Worm (Caenorhabditis elegans) whole organism, L3 larva: ENCODE data around the gene Y102A5C.2.

Experiments
- R02D3.7 ChIP-seq: fragments of 150-350 bp; optimal IDR thresholded peaks from 2 replicates; lab custom pipeline; 2014; ENCODE audit warnings: missing biosample characterization, missing genetic modification characterization
- ZK546.5 ChIP-seq: sonication (generic microtip); optimal IDR thresholded peaks from 2 replicates; lab custom pipeline; 2017; ENCODE audit warnings: missing biosample characterization, missing genetic modification characterization
- ama-1 ChIP-seq: fragments of 150-350 bp; optimal IDR thresholded peaks from 2 replicates; lab custom pipeline; 2018
- ceh-16 ChIP-seq: sonication (generic microtip); optimal IDR thresholded peaks from 2 replicates; lab custom pipeline; 2017; ENCODE audit warnings: missing biosample characterization, missing genetic modification characterization
- ceh-28 ChIP-seq: fragments of 150-350 bp; optimal IDR thresholded peaks from 2 replicates; lab custom pipeline; 2014; ENCODE audit warnings: missing biosample characterization, missing genetic modification reagents, missing genetic modification characterization
- daf-12 ChIP-seq: fragments of 150-350 bp; optimal IDR thresholded peaks from 2 replicates; lab custom pipeline; 2014; ENCODE audit warnings: missing biosample characterization, missing genetic modification reagents, missing genetic modification characterization
- egl-5 ChIP-seq: fragments of 150-350 bp; optimal IDR thresholded peaks from 2 replicates; lab custom pipeline; 2017; ENCODE audit warnings: missing biosample characterization, missing genetic modification reagents, missing genetic modification characterization, inconsistent platforms
- elt-1 ChIP-seq: fragments of 150-350 bp; optimal IDR thresholded peaks from 2 replicates; lab custom pipeline; 2014; ENCODE audit warnings: missing biosample characterization, missing genetic modification characterization
- elt-2 ChIP-seq: sonication (generic microtip); optimal IDR thresholded peaks from 2 replicates; lab custom pipeline; 2016; ENCODE audit warnings: missing genetic modification reagents, mild to moderate bottlenecking, missing genetic modification characterization, missing compliant biosample characterization
- elt-3 ChIP-seq, 3 experiments: fragments of 150-350 bp in 1 of 3; sonication (generic microtip) in 2 of 3; optimal IDR thresholded peaks; 2 replicates in 2 of 3; 4 replicates in 1 of 3; lab custom pipeline; 2014 to 2017; ENCODE audit warnings: missing biosample characterization in 3 of 3, missing genetic modification characterization in 3 of 3
- eor-1 ChIP-seq, 2 experiments: fragments of 150-350 bp; optimal IDR thresholded peaks; 2 replicates each; lab custom pipeline; 2014 to 2018; ENCODE audit warnings: missing biosample characterization in 2 of 2, missing genetic modification characterization in 2 of 2
- fkh-10 ChIP-seq: sonication (generic microtip); optimal IDR thresholded peaks from 2 replicates; lab custom pipeline; 2017; ENCODE audit warnings: missing biosample characterization, missing genetic modification reagents, missing genetic modification characterization
- fkh-2 ChIP-seq: fragments of 150-350 bp; optimal IDR thresholded peaks from 2 replicates; lab custom pipeline; 2014; ENCODE audit warnings: missing biosample characterization, missing genetic modification reagents, missing genetic modification characterization
- fos-1 ChIP-seq: fragments of 150-350 bp; optimal IDR thresholded peaks from 2 replicates; lab custom pipeline; 2014; ENCODE audit warnings: missing biosample characterization, missing genetic modification characterization
- hmg-11 ChIP-seq: sonication (generic microtip); optimal IDR thresholded peaks from 2 replicates; lab custom pipeline; 2016; ENCODE audit warnings: missing genetic modification characterization, missing compliant biosample characterization
- lin-15B ChIP-seq: fragments of 150-350 bp; optimal IDR thresholded peaks from 2 replicates; lab custom pipeline; 2014; ENCODE audit warnings: missing biosample characterization, missing genetic modification characterization
- lsy-12 ChIP-seq: sonication (generic microtip); optimal IDR thresholded peaks from 2 replicates; lab custom pipeline; 2016; ENCODE audit warnings: mild to moderate bottlenecking, missing genetic modification characterization, missing compliant biosample characterization
- mdl-1 ChIP-seq: fragments of 150-350 bp; optimal IDR thresholded peaks from 2 replicates; lab custom pipeline; 2014; ENCODE audit warnings: missing biosample characterization, missing genetic modification characterization
- mml-1 ChIP-seq: fragments of 150-350 bp; sonication (generic microtip); optimal IDR thresholded peaks from 3 replicates; lab custom pipeline; 2014; ENCODE audit warnings: missing biosample characterization, missing genetic modification characterization
- nfya-1 ChIP-seq: sonication (generic microtip); optimal IDR thresholded peaks from 2 replicates; lab custom pipeline; 2017; ENCODE audit warnings: missing genetic modification characterization, mild to moderate bottlenecking, missing compliant biosample characterization, antibody characterized with exemption, moderate library complexity; ENCODE audit not compliant: insufficient read depth
- nhr-11 ChIP-seq: fragments of 150-350 bp; optimal IDR thresholded peaks from 2 replicates; lab custom pipeline; 2014; ENCODE audit warnings: missing biosample characterization, missing genetic modification characterization
- nhr-23 ChIP-seq: fragments of 150-350 bp; optimal IDR thresholded peaks from 2 replicates; lab custom pipeline; 2014; ENCODE audit warnings: missing biosample characterization, missing genetic modification reagents, missing genetic modification characterization
- nhr-237 ChIP-seq: fragments of 150-350 bp; optimal IDR thresholded peaks from 2 replicates; lab custom pipeline; 2014; ENCODE audit warnings: missing biosample characterization, missing genetic modification characterization
- nhr-25 ChIP-seq: sonication (generic microtip); optimal IDR thresholded peaks from 2 replicates; lab custom pipeline; 2017; ENCODE audit warnings: missing biosample characterization, missing genetic modification characterization
- nhr-28 ChIP-seq: fragments of 150-350 bp; optimal IDR thresholded peaks from 2 replicates; lab custom pipeline; 2014; ENCODE audit warnings: missing biosample characterization, missing genetic modification characterization
- nhr-43 ChIP-seq: sonication (generic microtip); optimal IDR thresholded peaks from 2 replicates; lab custom pipeline; 2016; ENCODE audit warnings: mild to moderate bottlenecking, missing genetic modification characterization, missing compliant biosample characterization; ENCODE audit not compliant: poor library complexity, severe bottlenecking
- nhr-67 ChIP-seq: fragments of 150-350 bp; optimal IDR thresholded peaks from 2 replicates; lab custom pipeline; 2014; ENCODE audit warnings: missing biosample characterization, missing genetic modification characterization
- nhr-76 ChIP-seq: fragments of 150-350 bp; sonication (generic microtip); optimal IDR thresholded peaks from 5 replicates; lab custom pipeline; 2014; ENCODE audit warnings: missing biosample characterization, missing genetic modification characterization
- nhr-77 ChIP-seq: fragments of 150-350 bp; optimal IDR thresholded peaks from 2 replicates; lab custom pipeline; 2014; ENCODE audit warnings: missing biosample characterization, missing genetic modification characterization
- pha-4 ChIP-seq: fragments of 150-350 bp; optimal IDR thresholded peaks from 2 replicates; lab custom pipeline; 2014; ENCODE audit warnings: missing biosample characterization, missing genetic modification reagents, missing genetic modification characterization
- sea-2 ChIP-seq: fragments of 150-350 bp; sonication (generic microtip); optimal IDR thresholded peaks from 4 replicates; lab custom pipeline; 2014; ENCODE audit warnings: missing biosample characterization, missing genetic modification reagents, missing genetic modification characterization
- skn-1 ChIP-seq: fragments of 150-350 bp; optimal IDR thresholded peaks from 2 replicates; lab custom pipeline; 2014; ENCODE audit warnings: missing biosample characterization, missing genetic modification characterization
- tbx-2 ChIP-seq: sonication (generic microtip); optimal IDR thresholded peaks from 2 replicates; lab custom pipeline; 2016; ENCODE audit warnings: mild to moderate bottlenecking, missing genetic modification characterization, missing compliant biosample characterization
- unc-39 ChIP-seq: sonication (generic microtip); optimal IDR thresholded peaks from 4 replicates; lab custom pipeline; 2017; ENCODE audit warnings: missing biosample characterization, missing genetic modification characterization
- unc-62 ChIP-seq: fragments of 150-350 bp; sonication (generic microtip); optimal IDR thresholded peaks from 4 replicates; lab custom pipeline; 2014; ENCODE audit warnings: missing biosample characterization, missing genetic modification reagents, missing genetic modification characterization
- zag-1 ChIP-seq: fragments of 150-350 bp; optimal IDR thresholded peaks from 2 replicates; lab custom pipeline; 2014; ENCODE audit warnings: missing biosample characterization, missing genetic modification characterization
- ztf-11 ChIP-seq: fragments of 150-350 bp; optimal IDR thresholded peaks from 2 replicates; lab custom pipeline; 2014; ENCODE audit warnings: missing biosample characterization, missing genetic modification characterization
- ztf-4 ChIP-seq: fragments of 150-350 bp; optimal IDR thresholded peaks from 2 replicates; lab custom pipeline; 2014; ENCODE audit warnings: missing biosample characterization, missing genetic modification characterization

Gene Y102A5C.2

ce11 chrV:16918378-16918777, at the start of gene Y102A5C.2, which contains the start of gene fbxa-206:
Gene Y102A5C.2, plus strand, starts transcription at chrV:16918731.
Gene fbxa-206, minus strand, starts transcription at chrV:16918478.
- no peak for TF ChIP-seq ztf-4 (tag; lab: Kevin White, UChicago)
- no peak for TF ChIP-seq nhr-11 (tag; lab: Kevin White, UChicago)
- TF ChIP-seq eor-1 (tag; optimal IDR thresholded peaks at IDR 0.05; lab: Kevin White, UChicago) = no peak
- TF ChIP-seq mdl-1 (tag; lab: Kevin White, UChicago) = no peak
- TF ChIP-seq unc-62 (GFP tag; lab: Kevin White, UChicago) = no peak
- no peak for TF ChIP-seq ama-1 (lab: Kevin White, UChicago)
- TF ChIP-seq ztf-11 (tag; lab: Kevin White, UChicago) = no peak
- no peak for TF ChIP-seq hmg-11 (tag; lab: Kevin White, UChicago)
- TF ChIP-seq nhr-23 (tag; lab: Kevin White, UChicago) = no peak
- TF ChIP-seq ceh-28 (tag; lab: Kevin White, UChicago) = no peak
- TF ChIP-seq ceh-16 (tag; lab: Kevin White, UChicago) = no peak
- TF ChIP-seq, all 47 proteins: peak for 0

DNA sequence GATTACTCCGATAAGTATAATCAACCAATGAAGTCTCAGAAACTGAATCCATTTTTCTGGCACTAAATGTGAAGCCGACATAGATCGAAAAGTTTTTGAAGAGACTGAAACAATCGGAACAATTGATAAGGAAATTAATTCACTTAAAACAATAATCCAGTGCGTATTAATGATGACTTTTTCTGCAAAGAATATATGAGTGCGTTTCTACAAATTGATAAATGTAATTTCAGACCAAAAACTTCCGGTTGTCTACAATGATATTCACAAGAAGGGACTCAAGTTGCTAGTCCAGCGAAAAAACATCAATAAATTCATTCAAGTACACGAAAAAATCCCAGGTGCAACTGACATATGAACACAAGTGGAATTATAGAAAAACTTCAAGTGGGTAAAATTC, 48.8 kb upstream of the Y102A5C.2 start, which contains the start of gene clec-33:
Gene clec-33 (minus strand): TSS at position 101 of the 400 bp plus-strand sequence.
- no peak for TF ChIP-seq lsy-12 (tag; lab: Kevin White, UChicago)
- no peak for TF ChIP-seq fos-1 (tag; lab: Kevin White, UChicago)
- no peak for TF ChIP-seq zag-1 (tag; lab: Kevin White, UChicago)
- TF ChIP-seq lin-15B (tag; lab: Kevin White, UChicago) = no peak
- TF ChIP-seq fkh-10 (GFP tag; lab: Kevin White, UChicago) = no peak
- TF ChIP-seq daf-12 (tag; lab: Kevin White, UChicago) = no peak
- TF ChIP-seq nhr-25 (tag; lab: Kevin White, UChicago) = no peak
- TF ChIP-seq nhr-43 (tag; lab: Kevin White, UChicago) = no peak
- TF ChIP-seq nhr-77 (tag; lab: Kevin White, UChicago) = no peak
- no peak for TF ChIP-seq eor-1 (tag; optimal IDR thresholded peaks at IDR 0.05; lab: Kevin White, UChicago)
- no peak for TF ChIP-seq nhr-23 (tag; lab: Kevin White, UChicago)
- no peak for TF ChIP-seq skn-1 (tag; lab: Kevin White, UChicago)
- no peak for TF ChIP-seq sea-2 (GFP tag; lab: Kevin White, UChicago)
- TF ChIP-seq, all 47 proteins: peak for 0

ce11 chrV:16871387-16871786, 47.1 kb upstream of the Y102A5C.2 start, which contains the start of gene thn-4:
Gene thn-4, minus strand, starts transcription at chrV:16871487.
- TF ChIP-seq tbx-2 (tag; lab: Kevin White, UChicago) (no peak), fkh-2 (tag; lab: Kevin White, UChicago) (no peak), nhr-77 (tag; lab: Kevin White, UChicago) (no peak), elt-3 (tag; optimal IDR thresholded peaks at IDR 0.05; lab: Kevin White, UChicago) (no peak), fos-1 (tag; lab: Kevin White, UChicago) (no peak)
- TF ChIP-seq, all 47 proteins: peak for 0

DNA sequence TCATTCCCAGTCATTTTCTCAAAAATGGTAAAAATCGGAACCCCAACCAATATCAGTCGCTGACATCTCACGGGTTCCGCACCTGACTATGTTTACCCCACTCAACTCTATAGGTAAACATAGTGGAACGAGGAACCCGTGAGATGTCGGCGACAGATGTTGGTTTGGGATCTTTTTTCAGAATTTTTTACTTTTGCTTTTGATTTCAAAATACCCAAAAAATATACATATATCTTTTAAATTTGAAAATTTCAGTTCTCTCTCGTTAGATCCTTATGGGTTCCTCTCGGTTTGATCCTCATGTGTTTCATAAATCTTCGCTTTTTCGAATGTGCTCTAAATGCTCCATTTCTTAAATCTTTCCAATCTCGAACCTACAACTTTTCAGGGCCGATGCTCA, 44.9 kb upstream of the Y102A5C.2 start, which contains the start of gene srw-23:
Gene srw-23 (plus strand): TSS at position 301 of the 400 bp plus-strand sequence.
- TF ChIP-seq nfya-1 (tag; lab: Kevin White, UChicago) (no peak), hmg-11 (tag; lab: Kevin White, UChicago) (no peak), sea-2 (GFP tag; lab: Kevin White, UChicago) (no peak), lsy-12 (tag; lab: Kevin White, UChicago) (no peak), egl-5 (tag; lab: Kevin White, UChicago) (no peak), nhr-77 (tag; lab: Kevin White, UChicago) (no peak), nhr-25 (tag; lab: Kevin White, UChicago) (no peak), mml-1 (tag; lab: Kevin White, UChicago) (no peak), fkh-2 (tag; lab: Kevin White, UChicago) (no peak)
- TF ChIP-seq, all 47 proteins: peak for 0

DNA sequence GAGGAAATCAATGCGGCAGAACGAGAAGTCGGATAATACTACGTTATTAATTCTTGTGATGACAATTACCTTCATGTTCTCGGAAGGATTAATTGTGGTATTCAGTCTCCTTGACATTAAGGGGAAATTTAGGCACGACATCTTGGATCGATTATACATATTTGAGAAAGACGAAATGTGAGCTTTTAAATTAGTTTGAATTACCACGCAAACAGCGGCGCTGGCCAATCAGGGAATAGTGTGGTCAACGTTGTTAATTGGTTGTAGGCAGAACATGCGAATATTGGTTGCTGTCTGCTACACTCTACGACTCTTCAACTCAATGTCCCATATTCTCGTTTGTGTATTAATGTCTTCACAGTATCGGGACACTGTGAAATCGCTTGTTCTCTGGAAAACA, 43.6 kb upstream of the Y102A5C.2 start, which contains the start of gene F49A5.10:
Gene F49A5.10 (plus strand): TSS at position 301 of the 400 bp plus-strand sequence.
- TF ChIP-seq fos-1 (tag; lab: Kevin White, UChicago) = no peak
- TF ChIP-seq elt-2 (tag; lab: Kevin White, UChicago) = no peak
- TF ChIP-seq zag-1 (tag; lab: Kevin White, UChicago) = no peak
- no peak for TF ChIP-seq nhr-76 (tag; lab: Kevin White, UChicago)
- no peak for TF ChIP-seq nhr-237
- TF ChIP-seq ZK546.5 (tag; lab: Kevin White, UChicago) = no peak
- TF ChIP-seq fkh-10 (GFP tag; lab: Kevin White, UChicago) = no peak
- no peak for TF ChIP-seq egl-5 (tag; lab: Kevin White, UChicago)
- TF ChIP-seq R02D3.7 (tag; lab: Kevin White, UChicago) = no peak
- no peak for TF ChIP-seq elt-1 (tag; lab: Kevin White, UChicago)
- no peak for TF ChIP-seq hmg-11 (tag; lab: Kevin White, UChicago)
- no peak for TF ChIP-seq pha-4 (tag; lab: Kevin White, UChicago)
- TF ChIP-seq nhr-28 (tag; lab: Kevin White, UChicago) = no peak
- no peak for TF ChIP-seq ceh-28 (tag; lab: Kevin White, UChicago)
- TF ChIP-seq eor-1 (tag; optimal IDR thresholded peaks at IDR 0.05; lab: Kevin White, UChicago) = no peak
- TF ChIP-seq nhr-67 (tag; lab: Kevin White, UChicago) = no peak
- TF ChIP-seq unc-39 = no peak
- TF ChIP-seq nhr-25 (tag; lab: Kevin White, UChicago) = no peak
- TF ChIP-seq mml-1 (tag; lab: Kevin White, UChicago) = no peak
- no peak for TF ChIP-seq ama-1 (lab: Kevin White, UChicago)
